Fruit fly (Drosophila melanogaster): ENCODE results near the gene CG31642.

Gene CG31642

DNA sequence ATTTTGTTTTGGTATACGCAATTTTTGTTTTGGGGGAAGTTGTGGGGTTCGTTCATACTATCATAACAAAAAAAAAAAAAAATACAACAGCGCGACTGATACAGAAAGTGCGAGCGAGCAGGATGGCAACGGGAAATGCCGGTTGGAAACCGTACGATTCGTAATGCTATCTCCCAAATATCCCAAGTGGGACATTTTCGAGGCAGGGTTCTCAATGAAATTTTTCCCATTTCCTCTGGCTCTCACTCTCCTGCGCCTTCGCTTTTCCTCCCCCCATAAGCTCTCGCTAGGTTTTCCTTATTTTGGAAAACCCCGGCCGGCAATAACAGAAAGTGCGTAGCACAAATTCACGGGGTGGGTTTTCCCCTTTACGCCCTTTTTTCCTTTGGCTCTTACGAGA is 26.0 kb upstream of the CG31642 start (continued):
- no peak for TF ChIP-seq CG6272 (GFP tag; IDR thresholded peaks at IDR 0.05)
- no peak for TF ChIP-seq Side (GFP tag; optimal IDR thresholded peaks at IDR 0.05)
- TF ChIP-seq trem (tag; optimal IDR thresholded peaks at IDR 0.05): no peak
- no peak for TF ChIP-seq ken (GFP tag; IDR thresholded peaks at IDR 0.05)
- no peak for TF ChIP-seq Nf-YB (GFP tag; optimal IDR thresholded peaks at IDR 0.05)
- no peak for TF ChIP-seq tin (GFP tag; optimal IDR thresholded peaks at IDR 0.05)
- no peak for TF ChIP-seq gt (GFP tag; IDR thresholded peaks at IDR 0.05)
- TF ChIP-seq Rx (GFP tag; IDR thresholded peaks at IDR 0.05): no peak
- 0 out of 2 replicates have a peak, but pooled peaks have one; percentile 14 for TF ChIP-seq Atf6 (GFP tag; IDR thresholded peaks at IDR 0.05)
- TF ChIP-seq jigr1 (GFP tag; IDR thresholded peaks at IDR 0.05): no peak
- TF ChIP-seq jumu (GFP tag; optimal IDR thresholded peaks at IDR 0.05): no peak

DNA sequence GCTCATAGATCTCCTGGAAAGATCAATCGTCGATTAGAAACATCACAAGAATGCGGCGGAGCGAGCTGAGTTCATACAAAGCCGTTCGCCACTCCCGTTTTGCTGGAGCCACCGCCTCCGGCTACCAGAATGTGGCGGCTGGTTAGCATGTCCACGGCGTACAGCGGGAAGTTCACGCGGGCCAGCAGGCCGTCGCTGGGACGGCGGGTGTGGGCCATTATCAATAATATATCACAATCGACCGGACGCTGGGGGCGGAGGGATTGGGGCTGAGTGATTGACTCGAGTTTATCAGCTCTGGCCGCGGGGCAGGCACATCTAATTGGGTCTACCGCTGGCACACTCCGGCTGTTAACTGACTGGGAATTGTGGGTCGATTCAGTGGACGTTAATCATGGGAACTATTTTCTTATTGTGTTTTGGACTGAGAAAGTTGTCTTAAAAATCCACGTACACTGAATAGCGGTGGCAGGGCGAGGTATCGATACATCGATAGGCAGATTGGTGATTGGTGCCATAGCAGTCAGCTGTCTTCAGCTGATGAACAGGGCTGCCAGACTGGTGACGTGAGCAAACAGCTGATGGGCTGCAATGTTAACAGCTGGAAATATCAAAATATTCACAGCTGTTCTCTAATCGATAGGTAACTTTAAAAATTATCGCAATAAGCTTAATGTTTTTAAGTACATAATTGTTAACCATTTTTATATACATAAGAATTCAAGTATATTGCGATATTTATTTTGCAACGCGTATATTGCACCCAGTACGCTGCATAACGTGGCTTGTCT is 19.6 kb upstream of the CG31642 start, which contains the start of gene CG9175:
CG9175 (minus strand) TSS at position 488 of the 791 bp plus-strand sequence.
- TF ChIP-seq Ada2b (GFP tag; IDR thresholded peaks at IDR 0.05) (no peak), Aef1 (GFP tag; IDR thresholded peaks at IDR 0.05) (no peak), CG7745 (tag; optimal IDR thresholded peaks at IDR 0.05) (no peak), nmo (GFP tag; optimal IDR thresholded peaks at IDR 0.05) (peak; percentile 67), usp (GFP tag; optimal IDR thresholded peaks at IDR 0.05) (no peak), CoRest (tag; optimal IDR thresholded peaks at IDR 0.05) (peak; percentile 33), ATbp (GFP tag; optimal IDR thresholded peaks at IDR 0.05) (no peak), bowl (GFP tag; IDR thresholded peaks at IDR 0.05) (no peak), CG31365 (tag; optimal IDR thresholded peaks at IDR 0.05) (no peak), grau (tag; optimal IDR thresholded peaks at IDR 0.05) (peak; percentile 46), CG10366 (GFP tag; IDR thresholded peaks at IDR 0.05) (no peak; the same call in 1 of the 2 replicates), z (GFP tag; IDR thresholded peaks at IDR 0.05) (no peak), CG12659 (GFP tag; optimal IDR thresholded peaks at IDR 0.05) (peak; percentile 88), CG18619 (GFP tag; optimal IDR thresholded peaks at IDR 0.05) (peak; percentile 36), CG6254 (GFP tag; optimal IDR thresholded peaks at IDR 0.05) (no peak), CG15514 (GFP tag; optimal IDR thresholded peaks at IDR 0.05) (peak; percentile 81), scrt (GFP tag; optimal IDR thresholded peaks at IDR 0.05) (no peak), ro (GFP tag; IDR thresholded peaks at IDR 0.05) (no peak), CG8944 (GFP tag; optimal IDR thresholded peaks at IDR 0.05) (no peak), ttk (GFP tag; IDR thresholded peaks at IDR 0.05) (no peak), repo (GFP tag; optimal IDR thresholded peaks at IDR 0.05) (no peak), CG9817 (tag; optimal IDR thresholded peaks at IDR 0.05) (peak; percentile 46), CG4282 (GFP tag; optimal IDR thresholded peaks at IDR 0.05) (no peak), Atf6 (GFP tag; IDR thresholded peaks at IDR 0.05) (no peak), danr (GFP tag; IDR thresholded peaks at IDR 0.05) (no peak), CG1647 (GFP tag; optimal IDR thresholded peaks at IDR 0.05) (peak; percentile 13), lbe (GFP tag; optimal IDR thresholded peaks at IDR 0.05) (no peak), CG13123 (GFP tag; optimal IDR thresholded peaks at IDR 0.05) (no peak), mirr (GFP tag; optimal IDR thresholded peaks at IDR 0.05) (peak; percentile 43), gfzf (GFP tag; optimal IDR thresholded peaks at IDR 0.05) (peak; percentile 41), gcm2 (GFP tag; optimal IDR thresholded peaks at IDR 0.05) (no peak), Mes4 (GFP tag; optimal IDR thresholded peaks at IDR 0.05) (no peak), slbo (GFP tag; IDR thresholded peaks at IDR 0.05) (0 out of 2 replicates have a peak, but pooled peaks have one; percentile 32), tna (GFP tag; IDR thresholded peaks at IDR 0.05; ENCODE audit: partially characterized antibody) (peak; percentile 93), Hand (GFP tag; optimal IDR thresholded peaks at IDR 0.05) (no peak), CG3407 (GFP tag; optimal IDR thresholded peaks at IDR 0.05) (no peak), aop (GFP tag; IDR thresholded peaks at IDR 0.05) (no peak), Ravus (GFP tag; IDR thresholded peaks at IDR 0.05) (no peak), CG9876 (GFP tag; optimal IDR thresholded peaks at IDR 0.05) (no peak)

Data from whole organism, embryonic.